Fruit fly (Drosophila melanogaster) whole organism, prepupa: Measurements from ENCODE around the gene sra.

Experiments used
- Blimp-1 ChIP-seq: fragments of 200-800 bp; sonication (Bioruptor generic); optimal IDR thresholded peaks from 3 replicates; lab custom pipeline; 2017; ENCODE audit warnings: missing biosample characterization, missing genetic modification characterization, mild to moderate bottlenecking, moderate library complexity, missing genetic modification reagents
- CG10631 ChIP-seq: fragments of 200-800 bp; sonication (Bioruptor generic); optimal IDR thresholded peaks from 2 replicates; lab custom pipeline; 2016; ENCODE audit warnings: missing biosample characterization, missing genetic modification characterization
- CG10669 ChIP-seq: fragments of 200-800 bp; sonication (Bioruptor generic); optimal IDR thresholded peaks from 3 replicates; lab custom pipeline; 2018; ENCODE audit warnings: missing biosample characterization, mild to moderate bottlenecking, missing genetic modification characterization, moderate library complexity
- CG11294 ChIP-seq: fragments of 200-800 bp; sonication (Bioruptor generic); IDR thresholded peaks from 2 replicates; pipeline ENCODE4 v1.3.6; 2022; ENCODE audit warnings: missing biosample characterization, missing genetic modification characterization
- CG11762 ChIP-seq: fragments of 200-800 bp; sonication (Bioruptor generic); optimal IDR thresholded peaks from 3 replicates; lab custom pipeline; 2016; ENCODE audit warnings: missing biosample characterization, missing genetic modification characterization; ENCODE audit not compliant: insufficient read depth
- CG15336 ChIP-seq: fragments of 200-800 bp; sonication (Bioruptor generic); IDR thresholded peaks from 2 replicates; pipeline ENCODE4 v1.3.6; 2022; ENCODE audit warnings: missing biosample characterization, missing genetic modification characterization
- CG1621 ChIP-seq: fragments of 200-800 bp; sonication (Bioruptor generic); optimal IDR thresholded peaks from 3 replicates; lab custom pipeline; 2018; ENCODE audit warnings: missing biosample characterization, mild to moderate bottlenecking, missing genetic modification characterization
- CG31627 ChIP-seq: fragments of 200-800 bp; sonication (Bioruptor generic); optimal IDR thresholded peaks from 3 replicates; lab custom pipeline; 2016; ENCODE audit warnings: missing biosample characterization, missing genetic modification characterization
- CG32006 ChIP-seq: fragments of 200-800 bp; sonication (Bioruptor generic); optimal IDR thresholded peaks from 3 replicates; lab custom pipeline; 2017; ENCODE audit warnings: missing biosample characterization, mild to moderate bottlenecking, missing genetic modification characterization
- CG34406 ChIP-seq: fragments of 200-800 bp; sonication (Bioruptor generic); optimal IDR thresholded peaks from 3 replicates; lab custom pipeline; 2016; ENCODE audit warnings: missing biosample characterization, missing genetic modification characterization
- CG3919 ChIP-seq: fragments of 200-800 bp; sonication (Bioruptor generic); optimal IDR thresholded peaks from 3 replicates; lab custom pipeline; 2016; ENCODE audit warnings: missing biosample characterization, missing genetic modification characterization
- CG6163 ChIP-seq: fragments of 200-800 bp; sonication (Bioruptor generic); IDR thresholded peaks from 3 replicates; pipeline ENCODE4 v1.3.6; 2022; ENCODE audit warnings: missing biosample characterization, missing genetic modification characterization
- CG6276 ChIP-seq: fragments of 200-800 bp; sonication (Bioruptor generic); optimal IDR thresholded peaks from 2 replicates; lab custom pipeline; 2017; ENCODE audit warnings: missing biosample characterization, mild to moderate bottlenecking, missing genetic modification characterization
- CG6792 ChIP-seq: fragments of 200-800 bp; sonication (Bioruptor generic); optimal IDR thresholded peaks from 3 replicates; lab custom pipeline; 2016; ENCODE audit warnings: missing biosample characterization, missing genetic modification characterization
- CG6854 ChIP-seq: fragments of 200-800 bp; sonication (Bioruptor generic); optimal IDR thresholded peaks from 2 replicates; lab custom pipeline; 2017; ENCODE audit warnings: missing biosample characterization, mild to moderate bottlenecking, missing genetic modification characterization
- CG7368 ChIP-seq: fragments of 200-800 bp; sonication (Bioruptor generic); optimal IDR thresholded peaks from 3 replicates; lab custom pipeline; 2016; ENCODE audit warnings: missing biosample characterization, missing genetic modification characterization
- CG8119 ChIP-seq: fragments of 200-800 bp; sonication (Bioruptor generic); IDR thresholded peaks from 3 replicates; pipeline ENCODE4 v1.3.6; 2022; ENCODE audit warnings: missing biosample characterization, missing genetic modification characterization
- CG8632 ChIP-seq: fragments of 200-800 bp; sonication (Bioruptor generic); optimal IDR thresholded peaks from 3 replicates; lab custom pipeline; 2016; ENCODE audit warnings: missing biosample characterization, missing genetic modification characterization
- Eip75B ChIP-seq: fragments of 200-800 bp; sonication (Bioruptor generic); optimal IDR thresholded peaks from 3 replicates; lab custom pipeline; 2016; ENCODE audit warnings: missing biosample characterization, missing genetic modification characterization
- Eip78C ChIP-seq: fragments of 200-800 bp; sonication (Bioruptor generic); peaks from one replicate; lab custom pipeline; 2016; ENCODE audit warnings: missing biosample characterization, missing genetic modification characterization
- Eip93F ChIP-seq: fragments of 200-800 bp; sonication (Bioruptor generic); optimal IDR thresholded peaks from 2 replicates; lab custom pipeline; 2016; ENCODE audit warnings: missing biosample characterization, mild to moderate bottlenecking, missing genetic modification characterization
- Ets21C ChIP-seq: fragments of 200-800 bp; sonication (Bioruptor generic); optimal IDR thresholded peaks from 3 replicates; lab custom pipeline; 2016; ENCODE audit warnings: missing biosample characterization, missing genetic modification characterization
- Ets96B ChIP-seq: fragments of 200-800 bp; optimal IDR thresholded peaks from 2 replicates; lab custom pipeline; 2019; ENCODE audit warnings: missing biosample characterization, mild to moderate bottlenecking, missing genetic modification characterization, moderate library complexity
- Gug ChIP-seq: fragments of 200-800 bp; sonication (Bioruptor generic); IDR thresholded peaks from 2 replicates; pipeline ENCODE4 v1.3.6; 2022; ENCODE audit warnings: missing biosample characterization, missing genetic modification characterization
- Hr38 ChIP-seq: sonication (Bioruptor generic); optimal IDR thresholded peaks from 2 replicates; lab custom pipeline; 2016; ENCODE audit warnings: missing biosample characterization, missing genetic modification characterization
- Hr39 ChIP-seq: fragments of 200-800 bp; sonication (Bioruptor generic); optimal IDR thresholded peaks from 2 replicates; lab custom pipeline; 2016; ENCODE audit warnings: missing biosample characterization, missing genetic modification characterization
- Hr4 ChIP-seq: fragments of 200-800 bp; sonication (Bioruptor generic); optimal IDR thresholded peaks from 3 replicates; lab custom pipeline; 2016; ENCODE audit warnings: missing biosample characterization, missing genetic modification characterization
- Lpt ChIP-seq: fragments of 200-800 bp; sonication (Bioruptor generic); optimal IDR thresholded peaks from 3 replicates; lab custom pipeline; 2016; ENCODE audit warnings: missing biosample characterization, missing genetic modification characterization
- Met ChIP-seq: fragments of 200-800 bp; sonication (Bioruptor generic); optimal IDR thresholded peaks from 3 replicates; lab custom pipeline; 2016; ENCODE audit warnings: missing biosample characterization, missing genetic modification characterization
- Smox ChIP-seq: fragments of 200-800 bp; sonication (Bioruptor generic); optimal IDR thresholded peaks from 3 replicates; lab custom pipeline; 2016; ENCODE audit warnings: missing biosample characterization, missing genetic modification characterization
- Sox102F ChIP-seq: fragments of 200-800 bp; sonication (Bioruptor generic); optimal IDR thresholded peaks from 2 replicates; lab custom pipeline; 2016; ENCODE audit warnings: missing biosample characterization, mild to moderate bottlenecking, missing genetic modification characterization
- Sox14 ChIP-seq: fragments of 200-800 bp; sonication (Bioruptor generic); optimal IDR thresholded peaks from 3 replicates; lab custom pipeline; 2016; ENCODE audit warnings: missing biosample characterization, missing genetic modification characterization
- Sox15 ChIP-seq: fragments of 200-800 bp; sonication (Bioruptor generic); optimal IDR thresholded peaks from 3 replicates; lab custom pipeline; 2016; ENCODE audit warnings: missing biosample characterization, missing genetic modification characterization
- achi ChIP-seq: fragments of 200-800 bp; sonication (Bioruptor generic); optimal IDR thresholded peaks from 3 replicates; lab custom pipeline; 2016; ENCODE audit warnings: missing biosample characterization, missing genetic modification characterization
- acj6 ChIP-seq: fragments of 200-800 bp; sonication (Bioruptor generic); optimal IDR thresholded peaks from 3 replicates; lab custom pipeline; 2016; ENCODE audit warnings: missing biosample characterization, missing genetic modification characterization
- dsx ChIP-seq: fragments of 200-800 bp; optimal IDR thresholded peaks from 3 replicates; lab custom pipeline; 2019; ENCODE audit warnings: missing biosample characterization, mild to moderate bottlenecking, missing genetic modification characterization, moderate library complexity; ENCODE audit not compliant: poor library complexity, severe bottlenecking
- eg ChIP-seq: fragments of 200-800 bp; sonication (Bioruptor generic); IDR thresholded peaks from 3 replicates; pipeline ENCODE4 v1.3.6; 2022; ENCODE audit warnings: missing biosample characterization, missing genetic modification characterization
- fd85E ChIP-seq: fragments of 200-800 bp; sonication (Bioruptor generic); optimal IDR thresholded peaks from 3 replicates; lab custom pipeline; 2016; ENCODE audit warnings: missing biosample characterization, missing genetic modification characterization
- fkh ChIP-seq: fragments of 200-800 bp; sonication (Bioruptor generic); optimal IDR thresholded peaks from 3 replicates; lab custom pipeline; 2017; ENCODE audit warnings: missing biosample characterization, mild to moderate bottlenecking, missing genetic modification characterization, moderate library complexity
- lz ChIP-seq: fragments of 200-800 bp; sonication (Bioruptor generic); optimal IDR thresholded peaks from 3 replicates; lab custom pipeline; 2016; ENCODE audit warnings: missing biosample characterization, missing genetic modification characterization
- pdm3 ChIP-seq: fragments of 200-800 bp; sonication (Bioruptor generic); optimal IDR thresholded peaks from 3 replicates; lab custom pipeline; 2016; ENCODE audit warnings: missing biosample characterization, missing genetic modification characterization
- salr ChIP-seq, 2 experiments: fragments of 200-800 bp; sonication (Bioruptor generic); optimal IDR thresholded peaks; 3 replicates each; lab custom pipeline; 2016 to 2018; ENCODE audit warnings: missing biosample characterization in 2 of 2, missing genetic modification characterization in 2 of 2, mild to moderate bottlenecking in 1 of 2
- spab ChIP-seq: fragments of 200-800 bp; sonication (Bioruptor generic); optimal IDR thresholded peaks from 2 replicates; lab custom pipeline; 2017; ENCODE audit warnings: missing biosample characterization, mild to moderate bottlenecking, missing genetic modification characterization, missing genetic modification reagents
- ss ChIP-seq, 2 experiments: fragments of 200-800 bp; sonication (Bioruptor generic); optimal IDR thresholded peaks; 2 replicates in 1 of 2; 3 replicates in 1 of 2; lab custom pipeline; 2017 to 2018; ENCODE audit warnings: mild to moderate bottlenecking in 2 of 2, missing biosample characterization in 2 of 2, missing genetic modification characterization in 2 of 2, moderate library complexity in 1 of 2
- topi ChIP-seq: fragments of 200-800 bp; sonication (Bioruptor generic); optimal IDR thresholded peaks from 3 replicates; lab custom pipeline; 2016; ENCODE audit warnings: missing biosample characterization, missing genetic modification characterization
- vri ChIP-seq: fragments of 200-800 bp; sonication (Bioruptor generic); optimal IDR thresholded peaks from 3 replicates; lab custom pipeline; 2016; ENCODE audit warnings: missing biosample characterization, mild to moderate bottlenecking, missing genetic modification characterization

Gene sra

DNA sequence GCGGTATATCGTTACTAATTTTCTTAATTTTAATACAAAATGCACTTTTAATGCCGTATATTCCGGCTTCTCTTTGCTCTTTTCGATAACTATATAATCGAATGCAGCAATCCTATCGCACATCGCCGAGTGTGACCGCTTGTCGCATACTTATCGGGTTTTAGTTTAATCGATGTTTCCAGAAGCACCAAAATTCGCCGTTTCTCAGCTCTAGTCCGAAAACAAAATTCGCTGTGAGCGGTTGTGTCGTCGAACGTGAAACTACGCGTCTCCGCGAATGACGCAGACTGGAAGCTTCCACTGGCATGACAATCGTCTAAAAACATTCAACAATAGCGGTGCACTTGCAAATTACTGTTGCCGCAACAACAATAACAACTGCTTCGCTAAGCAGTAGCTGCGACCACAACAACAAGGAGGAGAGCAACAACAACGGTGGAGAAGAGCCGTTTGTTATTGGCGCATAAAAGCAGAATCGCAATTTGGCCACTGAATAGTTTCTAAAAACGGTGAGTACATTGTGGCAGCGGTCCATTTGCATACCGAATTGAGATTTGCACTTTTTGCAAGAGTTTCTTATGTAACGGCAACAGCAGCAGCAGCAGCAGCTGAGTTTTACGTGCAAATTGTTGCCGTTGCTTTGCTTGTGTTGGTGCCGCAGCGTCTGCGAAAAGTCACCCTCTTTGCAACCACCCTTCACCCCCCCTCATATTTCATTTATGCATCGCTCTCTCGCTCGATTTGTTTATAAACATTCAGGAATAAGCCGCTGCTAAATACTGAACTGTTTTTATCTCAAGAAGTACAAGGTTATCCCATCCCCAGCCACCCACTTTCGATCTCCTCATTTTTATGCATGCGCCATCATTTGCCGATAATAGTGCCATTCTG is at the start of gene sra (continued):
- TF ChIP-seq CG10669 (no peak), CG6163 (GFP tag; lab: Robert Waterston, UW) (0 out of 3 replicates have a peak, but pooled peaks have one; percentile 31), CG7368 (GFP tag; lab: Kevin White, UChicago) (no peak), Gug (no peak), pdm3 (no peak), Sox15 (no peak), CG6276 (no peak), ss (GFP tag; optimal IDR thresholded peaks at IDR 0.05; lab: Kevin White, UChicago) (peak in 1 of 2 experiments; percentile 10), salr (GFP tag; optimal IDR thresholded peaks at IDR 0.05; lab: Kevin White, UChicago) (no peak)

DNA sequence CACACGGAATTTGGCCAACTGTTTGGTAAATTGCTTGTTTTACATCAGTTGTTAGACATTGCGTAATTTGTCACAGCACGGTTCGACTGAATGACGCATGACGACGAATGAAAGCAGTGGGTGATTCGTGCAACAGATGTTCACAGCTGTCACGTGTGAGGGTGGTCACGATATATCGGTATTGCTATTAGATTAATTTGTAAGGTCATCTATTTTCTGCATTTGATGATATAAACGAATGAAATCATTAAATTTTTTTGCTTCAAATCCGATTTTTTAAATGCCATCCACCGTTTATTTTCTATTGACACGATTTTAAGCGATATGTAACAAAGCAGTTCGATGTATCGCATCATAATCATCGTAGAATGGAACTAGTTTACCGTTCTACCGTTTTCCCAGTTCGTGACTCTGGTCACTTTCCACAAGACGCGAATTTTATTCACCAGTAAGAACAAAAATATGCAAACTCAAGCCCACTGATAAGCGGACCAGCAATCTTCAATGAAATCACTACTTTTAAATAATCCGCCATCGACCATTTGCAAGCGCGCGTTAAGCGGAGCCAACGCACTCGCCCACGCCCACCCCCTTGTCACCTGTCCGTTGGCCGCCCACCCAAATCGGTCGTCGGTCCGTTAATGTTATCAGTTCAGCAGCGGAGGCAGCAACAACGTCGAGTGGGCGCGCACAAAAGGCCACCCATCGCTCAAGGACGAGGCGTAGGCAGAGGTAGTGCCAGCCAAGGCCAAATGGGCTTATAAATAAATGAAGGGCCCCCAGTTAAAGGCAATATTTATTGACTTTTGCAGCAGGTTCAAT is 40.0 kb upstream of the sra start, which contains the start of the genes Mic26-27 and CG5916:
Gene Mic26-27, minus strand, starts transcription at position 224 of the 822 bp plus-strand sequence.
Gene CG5916, plus strand, starts transcription at position 398 of the 822 bp plus-strand sequence.
- TF ChIP-seq spab (no peak), Blimp-1 (no peak), CG34406 (GFP tag; lab: Kevin White, UChicago) (no peak), CG31627 (GFP tag; lab: Kevin White, UChicago) (peak; percentile 74), lz (GFP tag; lab: Kevin White, UChicago) (peak; percentile 70), Smox (peak; percentile 32), CG3919 (GFP tag; lab: Kevin White, UChicago) (peak; percentile 65), CG11762 (GFP tag; lab: Kevin White, UChicago) (no peak), fkh (GFP tag; lab: Kevin White, UChicago) (peak; percentile 88), Hr38 (GFP tag; lab: Kevin White, UChicago) (no peak), CG1621 (tag; lab: Kevin White, UChicago) (no peak), Hr39 (GFP tag; lab: Kevin White, UChicago) (peak; percentile 77), acj6 (GFP tag; lab: Kevin White, UChicago) (peak; percentile 34), CG6163 (GFP tag; lab: Robert Waterston, UW) (peak; percentile 45; the same call in 1 of the 3 replicates), CG15336 (GFP tag; lab: Robert Waterston, UW) (no peak), eg (GFP tag; lab: Robert Waterston, UW) (peak; percentile 29; the same call in 1 of the 3 replicates), CG8632 (no peak), achi (peak; percentile 53), Eip93F (GFP tag; lab: Kevin White, UChicago) (no peak), salr (GFP tag; optimal IDR thresholded peaks at IDR 0.05; lab: Kevin White, UChicago) (peak; percentile 12 to 50), Sox102F (GFP tag; lab: Kevin White, UChicago) (peak; percentile 12), Eip75B (GFP tag; lab: Kevin White, UChicago) (peak; percentile 45), CG7368 (GFP tag; lab: Kevin White, UChicago) (no peak), Sox15 (peak; percentile 28), CG8119 (GFP tag; lab: Robert Waterston, UW) (no peak), Lpt (GFP tag; lab: Kevin White, UChicago) (peak; percentile 3), CG6854 (GFP tag; lab: Kevin White, UChicago) (no peak), CG11294 (GFP tag; lab: Robert Waterston, UW) (peak; percentile 50), Ets96B (tag; lab: Kevin White, UChicago) (no peak), Sox14 (GFP tag; lab: Kevin White, UChicago) (peak; percentile 26), dsx (GFP tag; lab: Kevin White, UChicago) (no peak), CG32006 (peak; percentile 48), Ets21C (GFP tag; lab: Kevin White, UChicago) (peak; percentile 70), fd85E (GFP tag; lab: Kevin White, UChicago) (peak; percentile 46), pdm3 (peak; percentile 39), CG10631 (no peak), topi (GFP tag; lab: Kevin White, UChicago) (peak; percentile 72), Hr4 (GFP tag; lab: Kevin White, UChicago) (peak; percentile 64), vri (GFP tag; lab: Kevin White, UChicago) (peak; percentile 100), Met (GFP tag; lab: Kevin White, UChicago) (no peak), CG6792 (GFP tag; lab: Kevin White, UChicago) (peak; percentile 1), Eip78C (GFP tag; lab: Kevin White, UChicago) (peak; percentile 85), CG6276 (no peak)
